In genomic region chr3R:9393542-9394025, dm6 we compare ENCODE assay signal across 1 fruit fly cellular context.
A peak's percentile ranks its signal among the peaks of the same experiment; 100 is the strongest.
TF ChIP-seq lines count a peak whose summit lies in the region.

No protein-coding gene starts in this region.

TF ChIP-seq in whole organism, embryonic, 481 proteins besides CTCF, POLR2A, EP300 and RAD21 (continued from another document and continues in another):
- TF ChIP-seq cad (GFP tag; optimal IDR thresholded peaks at IDR 0.05; lab: Kevin White, UChicago) (no peak), CHES-1-like (GFP tag; optimal IDR thresholded peaks at IDR 0.05; lab: Kevin White, UChicago) (no peak), insv (GFP tag; optimal IDR thresholded peaks at IDR 0.05; lab: Kevin White, UChicago) (no peak), CG6654 (GFP tag; optimal IDR thresholded peaks at IDR 0.05; lab: Kevin White, UChicago) (peak; percentile 42), CG15269 (tag; optimal IDR thresholded peaks at IDR 0.05; lab: Kevin White, UChicago) (peak; percentile 55), caup (GFP tag; optimal IDR thresholded peaks at IDR 0.05; lab: Kevin White, UChicago; ENCODE audit: severe bottlenecking) (peak; percentile 78), schlank (tag; optimal IDR thresholded peaks at IDR 0.05; lab: Kevin White, UChicago) (peak; percentile 35), otp (GFP tag; IDR thresholded peaks at IDR 0.05; lab: Robert Waterston, UW) (peak; percentile 72), CG10147 (GFP tag; optimal IDR thresholded peaks at IDR 0.05; lab: Kevin White, UChicago) (peak; percentile 58), H2.0 (GFP tag; IDR thresholded peaks at IDR 0.05; lab: Robert Waterston, UW) (peak; percentile 49; the same call in 1 of the 2 replicates), chm (GFP tag; IDR thresholded peaks at IDR 0.05; lab: Robert Waterston, UW) (peak; percentile 78), bsh (GFP tag; optimal IDR thresholded peaks at IDR 0.05; lab: Kevin White, UChicago) (peak; percentile 89 to 95), Tbp (GFP tag; optimal IDR thresholded peaks at IDR 0.05; lab: Kevin White, UChicago) (no peak), kay (GFP tag; optimal IDR thresholded peaks at IDR 0.05; lab: Kevin White, UChicago) (peak; percentile 33), tin (GFP tag; optimal IDR thresholded peaks at IDR 0.05; lab: Kevin White, UChicago) (peak; percentile 64), NFAT (GFP tag; IDR thresholded peaks at IDR 0.05; lab: Robert Waterston, UW) (0 out of 2 replicates have a peak, but pooled peaks have one; percentile 17), CG11560 (tag; IDR thresholded peaks at IDR 0.05; lab: Robert Waterston, UW) (no peak), CG6689 (GFP tag; IDR thresholded peaks at IDR 0.05; lab: Robert Waterston, UW) (peak; percentile 60; the same call in 1 of the 2 replicates), pan (optimal IDR thresholded peaks at IDR 0.05; lab: Kevin White, UChicago) (no peak), pan (GFP tag; optimal IDR thresholded peaks at IDR 0.05 in 1 of 2, IDR thresholded peaks at IDR 0.05 in 1 of 2) (peak in 1 of 2 experiments; percentile 68), ara (GFP tag; IDR thresholded peaks at IDR 0.05; lab: Robert Waterston, UW) (peak; percentile 89), CG30403 (GFP tag; optimal IDR thresholded peaks at IDR 0.05; lab: Kevin White, UChicago) (peak; percentile 59), CG1529 (GFP tag; optimal IDR thresholded peaks at IDR 0.05; lab: Kevin White, UChicago) (peak; percentile 67), CG30020 (tag; optimal IDR thresholded peaks at IDR 0.05; lab: Kevin White, UChicago) (peak; percentile 18), CG30431 (GFP tag; optimal IDR thresholded peaks at IDR 0.05; lab: Kevin White, UChicago) (peak; percentile 29), CG4707 (GFP tag; optimal IDR thresholded peaks at IDR 0.05; lab: Kevin White, UChicago) (peak; percentile 61), chn (GFP tag; optimal IDR thresholded peaks at IDR 0.05; lab: Kevin White, UChicago) (peak; percentile 33), PHDP (tag; optimal IDR thresholded peaks at IDR 0.05; lab: Kevin White, UChicago) (peak; percentile 79), az2 (GFP tag; optimal IDR thresholded peaks at IDR 0.05; lab: Kevin White, UChicago) (peak; percentile 70), ap (GFP tag; IDR thresholded peaks at IDR 0.05; lab: Robert Waterston, UW) (no peak; the same call in 1 of the 2 replicates), CkIIα-i1 (GFP tag; IDR thresholded peaks at IDR 0.05; lab: Robert Waterston, UW) (no peak), crol (GFP tag; IDR thresholded peaks at IDR 0.05; lab: Robert Waterston, UW) (peak; percentile 61), CG31441 (GFP tag; IDR thresholded peaks at IDR 0.05; lab: Robert Waterston, UW) (peak; percentile 72), CG17186 (GFP tag; optimal IDR thresholded peaks at IDR 0.05; lab: Kevin White, UChicago) (peak; percentile 34), CG3407 (GFP tag; optimal IDR thresholded peaks at IDR 0.05; lab: Kevin White, UChicago) (peak; percentile 72), gt (GFP tag; IDR thresholded peaks at IDR 0.05; lab: Robert Waterston, UW) (no peak), nom (GFP tag; optimal IDR thresholded peaks at IDR 0.05; lab: Kevin White, UChicago) (peak; percentile 93), CG1233 (GFP tag; optimal IDR thresholded peaks at IDR 0.05; lab: Kevin White, UChicago) (peak; percentile 80), CG15696 (tag; optimal IDR thresholded peaks at IDR 0.05; lab: Kevin White, UChicago) (peak; percentile 86), CG2712 (tag; optimal IDR thresholded peaks at IDR 0.05; lab: Kevin White, UChicago) (peak; percentile 89), Dip2 (GFP tag; IDR thresholded peaks at IDR 0.05; lab: Robert Waterston, UW) (no peak), crc (GFP tag; optimal IDR thresholded peaks at IDR 0.05; lab: Kevin White, UChicago) (peak; percentile 15), org-1 (GFP tag; optimal IDR thresholded peaks at IDR 0.05; lab: Kevin White, UChicago) (peak; percentile 42), abd-A (tag; optimal IDR thresholded peaks at IDR 0.05; lab: Kevin White, UChicago) (no peak), CG14441 (GFP tag; IDR thresholded peaks at IDR 0.05; lab: Robert Waterston, UW) (0 out of 2 replicates have a peak, but pooled peaks have one; percentile 22), jigr1 (GFP tag; IDR thresholded peaks at IDR 0.05; lab: Robert Waterston, UW) (no peak), Fer3 (tag; optimal IDR thresholded peaks at IDR 0.05; lab: Kevin White, UChicago) (peak; percentile 51), pum (GFP tag; optimal IDR thresholded peaks at IDR 0.05; lab: Kevin White, UChicago) (peak; percentile 50), pnt (GFP tag; optimal IDR thresholded peaks at IDR 0.05; lab: Kevin White, UChicago) (peak; percentile 46), CG12155 (GFP tag; optimal IDR thresholded peaks at IDR 0.05; lab: Kevin White, UChicago) (peak; percentile 20), bcd (GFP tag; optimal IDR thresholded peaks at IDR 0.05; lab: Kevin White, UChicago) (peak; percentile 53), zfh1 (GFP tag; IDR thresholded peaks at IDR 0.05; lab: Robert Waterston, UW) (peak; percentile 76), CG1832 (GFP tag; optimal IDR thresholded peaks at IDR 0.05; lab: Kevin White, UChicago) (no peak), CG10959 (GFP tag; IDR thresholded peaks at IDR 0.05; lab: Robert Waterston, UW) (peak; percentile 67), croc (GFP tag; conservative IDR thresholded peaks at IDR 0.05; lab: Robert Waterston, UW) (peak; percentile 78), nau (GFP tag; optimal IDR thresholded peaks at IDR 0.05; lab: Kevin White, UChicago) (peak; percentile 65), stwl (tag; optimal IDR thresholded peaks at IDR 0.05; lab: Kevin White, UChicago) (no peak), CG1024 (GFP tag; IDR thresholded peaks at IDR 0.05; lab: Robert Waterston, UW) (0 out of 2 replicates have a peak, but pooled peaks have one; percentile 38), pho (GFP tag; optimal IDR thresholded peaks at IDR 0.05; lab: Kevin White, UChicago) (no peak), pb (GFP tag; optimal IDR thresholded peaks at IDR 0.05; lab: Kevin White, UChicago) (no peak), CG10209 (GFP tag; optimal IDR thresholded peaks at IDR 0.05; lab: Kevin White, UChicago) (peak; percentile 79), CG31388 (GFP tag; optimal IDR thresholded peaks at IDR 0.05; lab: Kevin White, UChicago) (no peak), CG4282 (GFP tag; optimal IDR thresholded peaks at IDR 0.05; lab: Kevin White, UChicago) (no peak), CG10565 (GFP tag; optimal IDR thresholded peaks at IDR 0.05; lab: Kevin White, UChicago) (no peak), CG18619 (GFP tag; optimal IDR thresholded peaks at IDR 0.05; lab: Kevin White, UChicago) (peak; percentile 77), CG1792 (GFP tag; optimal IDR thresholded peaks at IDR 0.05; lab: Kevin White, UChicago) (no peak), CG12391 (tag; optimal IDR thresholded peaks at IDR 0.05; lab: Kevin White, UChicago) (peak; percentile 81), CG2678 (tag; optimal IDR thresholded peaks at IDR 0.05; lab: Kevin White, UChicago) (peak; percentile 83), Ets65A (GFP tag; lab: Kevin White, UChicago) (no peak), dimm (GFP tag; IDR thresholded peaks at IDR 0.05; lab: Robert Waterston, UW) (no peak), HHEX (GFP tag; optimal IDR thresholded peaks at IDR 0.05; lab: Kevin White, UChicago) (peak; percentile 56), nmo (GFP tag; optimal IDR thresholded peaks at IDR 0.05; lab: Kevin White, UChicago) (peak; percentile 78), Hmr (GFP tag; optimal IDR thresholded peaks at IDR 0.05; lab: Kevin White, UChicago) (peak; percentile 77), btn (GFP tag; optimal IDR thresholded peaks at IDR 0.05; lab: Kevin White, UChicago) (no peak), HLH3B (GFP tag; IDR thresholded peaks at IDR 0.05; lab: Robert Waterston, UW) (peak; percentile 65), Dbx (GFP tag; IDR thresholded peaks at IDR 0.05; lab: Robert Waterston, UW) (peak; percentile 35; the same call in 1 of the 3 replicates), eve (GFP tag; optimal IDR thresholded peaks at IDR 0.05; lab: Kevin White, UChicago) (no peak), Doc3 (GFP tag; IDR thresholded peaks at IDR 0.05; lab: Robert Waterston, UW; ENCODE audit: partially characterized antibody) (no peak), CG4360 (GFP tag; IDR thresholded peaks at IDR 0.05; lab: Robert Waterston, UW) (peak; percentile 89), Neu2 (GFP tag; optimal IDR thresholded peaks at IDR 0.05; lab: Kevin White, UChicago; ENCODE audit: borderline replicate concordance) (no peak), CG33213 (GFP tag; optimal IDR thresholded peaks at IDR 0.05; lab: Kevin White, UChicago) (peak; percentile 30), gcm (GFP tag; optimal IDR thresholded peaks at IDR 0.05; lab: Kevin White, UChicago) (peak; percentile 71), CG43689 (GFP tag; IDR thresholded peaks at IDR 0.05; lab: Robert Waterston, UW) (no peak), NK7.1 (GFP tag; optimal IDR thresholded peaks at IDR 0.05; lab: Kevin White, UChicago) (peak; percentile 0), CG17385 (GFP tag; optimal IDR thresholded peaks at IDR 0.05; lab: Kevin White, UChicago) (peak; percentile 76), Atf-2 (GFP tag; optimal IDR thresholded peaks at IDR 0.05; lab: Kevin White, UChicago) (peak; percentile 40), Dref (GFP tag; IDR thresholded peaks at IDR 0.05; lab: Robert Waterston, UW) (no peak), CG3726 (GFP tag; IDR thresholded peaks at IDR 0.05; lab: Robert Waterston, UW) (peak; percentile 77; the same call in 2 of the 3 replicates), CG2120 (GFP tag; optimal IDR thresholded peaks at IDR 0.05; lab: Kevin White, UChicago) (no peak), CG13775 (GFP tag; optimal IDR thresholded peaks at IDR 0.05; lab: Kevin White, UChicago) (peak; percentile 67), CG34224 (GFP tag; IDR thresholded peaks at IDR 0.05; lab: Robert Waterston, UW; ENCODE audit: partially characterized antibody) (no peak), H15 (GFP tag; IDR thresholded peaks at IDR 0.05; lab: Robert Waterston, UW) (peak; percentile 70; the same call in 2 of the 3 replicates), lola (GFP tag; optimal IDR thresholded peaks at IDR 0.05; lab: Kevin White, UChicago) (peak in 1 of 3 experiments; percentile 86), CG7786 (GFP tag; optimal IDR thresholded peaks at IDR 0.05; lab: Kevin White, UChicago) (no peak), CG18764 (GFP tag; optimal IDR thresholded peaks at IDR 0.05; lab: Kevin White, UChicago) (peak; percentile 60), disco-r (GFP tag; optimal IDR thresholded peaks at IDR 0.05; lab: Kevin White, UChicago) (no peak), CG3847 (GFP tag; IDR thresholded peaks at IDR 0.05; lab: Robert Waterston, UW) (no peak; the same call in 1 of the 2 replicates), phol (tag; optimal IDR thresholded peaks at IDR 0.05; lab: Kevin White, UChicago) (peak; percentile 80), slp2 (GFP tag; optimal IDR thresholded peaks at IDR 0.05; lab: Kevin White, UChicago) (peak; percentile 5), jumu (GFP tag; optimal IDR thresholded peaks at IDR 0.05; lab: Kevin White, UChicago) (peak; percentile 36), CG14710 (tag; optimal IDR thresholded peaks at IDR 0.05; lab: Kevin White, UChicago) (peak; percentile 85), CG12744 (GFP tag; optimal IDR thresholded peaks at IDR 0.05; lab: Kevin White, UChicago) (no peak), CG12104 (GFP tag; optimal IDR thresholded peaks at IDR 0.05; lab: Kevin White, UChicago) (peak; percentile 68), CG33557 (GFP tag; optimal IDR thresholded peaks at IDR 0.05; lab: Kevin White, UChicago) (peak; percentile 93), Dip3 (GFP tag; optimal IDR thresholded peaks at IDR 0.05; lab: Kevin White, UChicago) (no peak), Six4 (GFP tag; optimal IDR thresholded peaks at IDR 0.05; lab: Kevin White, UChicago) (peak; percentile 49), Atf6 (GFP tag; IDR thresholded peaks at IDR 0.05; lab: Robert Waterston, UW) (peak; percentile 67), wek (GFP tag; optimal IDR thresholded peaks at IDR 0.05; lab: Kevin White, UChicago) (peak; percentile 70), CG16813 (GFP tag; IDR thresholded peaks at IDR 0.05; lab: Robert Waterston, UW; ENCODE audit: partially characterized antibody) (no peak), CG6765 (GFP tag; optimal IDR thresholded peaks at IDR 0.05; lab: Kevin White, UChicago) (peak; percentile 20), tap (tag; optimal IDR thresholded peaks at IDR 0.05; lab: Kevin White, UChicago) (peak; percentile 64), ftz-f1 (GFP tag; optimal IDR thresholded peaks at IDR 0.05; lab: Kevin White, UChicago) (no peak), CG10267 (tag; optimal IDR thresholded peaks at IDR 0.05; lab: Kevin White, UChicago) (peak; percentile 65), CG7987 (GFP tag; optimal IDR thresholded peaks at IDR 0.05; lab: Kevin White, UChicago) (peak; percentile 38), HLH4C (GFP tag; IDR thresholded peaks at IDR 0.05; lab: Robert Waterston, UW; ENCODE audit: partially characterized antibody) (no peak), tgo (GFP tag; IDR thresholded peaks at IDR 0.05; lab: Robert Waterston, UW) (peak; percentile 61; the same call in 2 of the 3 replicates), trem (tag; optimal IDR thresholded peaks at IDR 0.05; lab: Kevin White, UChicago) (peak; percentile 76), Eip74EF (GFP tag; optimal IDR thresholded peaks at IDR 0.05; lab: Kevin White, UChicago) (peak in 1 of 2 experiments; percentile 59), Spps (tag; optimal IDR thresholded peaks at IDR 0.05; lab: Kevin White, UChicago) (peak; percentile 87), CG11696 (GFP tag; IDR thresholded peaks at IDR 0.05; lab: Robert Waterston, UW) (no peak), vvl (GFP tag; IDR thresholded peaks at IDR 0.05; lab: Robert Waterston, UW) (peak; percentile 75), sug (tag; optimal IDR thresholded peaks at IDR 0.05; lab: Kevin White, UChicago) (no peak), CG16863 (GFP tag; optimal IDR thresholded peaks at IDR 0.05; lab: Kevin White, UChicago) (peak; percentile 26), en (GFP tag; optimal IDR thresholded peaks at IDR 0.05; lab: Kevin White, UChicago) (no peak), CG17802 (tag; optimal IDR thresholded peaks at IDR 0.05; lab: Kevin White, UChicago) (peak; percentile 13), cg (GFP tag; optimal IDR thresholded peaks at IDR 0.05; lab: Kevin White, UChicago) (peak; percentile 15), CG2875 (GFP tag; optimal IDR thresholded peaks at IDR 0.05; lab: Kevin White, UChicago) (peak; percentile 70), cato (GFP tag; optimal IDR thresholded peaks at IDR 0.05; lab: Kevin White, UChicago; ENCODE audit: borderline replicate concordance) (no peak), wdn (GFP tag; IDR thresholded peaks at IDR 0.05; lab: Robert Waterston, UW) (no peak), bigmax (GFP tag; optimal IDR thresholded peaks at IDR 0.05; lab: Kevin White, UChicago) (no peak), Dad (GFP tag; optimal IDR thresholded peaks at IDR 0.05; lab: Kevin White, UChicago) (peak; percentile 17)
